Fruit fly (Drosophila melanogaster): ENCODE measurements around the gene Als2.

- TF ChIP-seq pan (optimal IDR thresholded peaks at IDR 0.05) (no peak), psq (optimal IDR thresholded peaks at IDR 0.05) (no peak), usp (GFP tag; optimal IDR thresholded peaks at IDR 0.05) (no peak), Dll (optimal IDR thresholded peaks at IDR 0.05) (no peak)
Observed at dm6 chr3L:21635208-21635607, 44.3 kb downstream of the Als2 start, which contains the start of gene ORMDL.

Measured in whole organism.